Worm (Caenorhabditis elegans) whole organism, young adult: ENCODE results near the gene D2023.3.

ENCODE experiments used
- F57C9.4 ChIP-seq: sonication (generic microtip); optimal IDR thresholded peaks from 2 replicates; lab custom pipeline; 2017; ENCODE audit warnings: mild to moderate bottlenecking, missing genetic modification characterization, missing compliant biosample characterization
- cebp-1 ChIP-seq, 2 experiments: fragments of 200-800 bp in 1 of 2; sonication (Bioruptor generic) in 1 of 2; sonication (generic microtip) in 1 of 2; IDR thresholded peaks in 1 of 2; optimal IDR thresholded peaks in 1 of 2; 2 replicates each; pipeline versions ENCODE4 v1.3.6 to Lab custom; 2017 to 2022; ENCODE audit warnings: missing compliant biosample characterization in 2 of 2, missing genetic modification characterization in 2 of 2, mild to moderate bottlenecking in 1 of 2, missing genetic modification reagents in 1 of 2, moderate library complexity in 1 of 2
- chd-7 ChIP-seq: sonication (generic microtip); optimal IDR thresholded peaks from 2 replicates; lab custom pipeline; 2016; ENCODE audit warnings: mild to moderate bottlenecking, missing genetic modification characterization, moderate library complexity, missing compliant biosample characterization
- lsy-27 ChIP-seq: sonication (generic microtip); optimal IDR thresholded peaks from 2 replicates; lab custom pipeline; 2017; ENCODE audit warnings: missing genetic modification characterization, mild to moderate bottlenecking, missing compliant biosample characterization, antibody characterized with exemption, missing genotype, borderline replicate concordance; ENCODE audit not compliant: insufficient read depth
- nhr-179 ChIP-seq: sonication (generic microtip); optimal IDR thresholded peaks from 2 replicates; lab custom pipeline; 2016; ENCODE audit warnings: mild to moderate bottlenecking, missing genetic modification characterization, missing compliant biosample characterization

- TF ChIP-seq lsy-27 (tag; lab: Kevin White, UChicago) (no peak), F57C9.4 (no peak), nhr-179 (tag; lab: Kevin White, UChicago) (no peak), cebp-1 (GFP tag; IDR thresholded peaks at IDR 0.05; lab: Robert Waterston, UW) (no peak), cebp-1 (tag; optimal IDR thresholded peaks at IDR 0.05; lab: Kevin White, UChicago) (no peak), chd-7 (tag; lab: Kevin White, UChicago) (no peak)
Measured at ce11 chrV:11825662-11826061, 13.8 kb upstream of the D2023.3 start, which contains the start of gene D2023.4.
